Worm (Caenorhabditis elegans) whole organism, L1 larva: ENCODE results near the gene F41H8.2.

Source experiments
- C04F5.9 ChIP-seq: sonication (generic microtip); optimal IDR thresholded peaks from 2 replicates; lab custom pipeline; 2016; ENCODE audit warnings: missing genetic modification characterization, missing compliant biosample characterization
- aha-1 ChIP-seq: fragments of 150-350 bp; optimal IDR thresholded peaks from 2 replicates; lab custom pipeline; 2014; ENCODE audit warnings: missing biosample characterization, missing genetic modification characterization
- ama-1 ChIP-seq: fragments of 150-350 bp; optimal IDR thresholded peaks from 2 replicates; lab custom pipeline; 2014
- elt-2 ChIP-seq: sonication (generic microtip); optimal IDR thresholded peaks from 2 replicates; lab custom pipeline; 2016; ENCODE audit warnings: missing genetic modification characterization, mild to moderate bottlenecking, inconsistent platforms, missing compliant biosample characterization, missing genetic modification reagents
- nhr-77 ChIP-seq: fragments of 150-350 bp; optimal IDR thresholded peaks from 2 replicates; lab custom pipeline; 2014; ENCODE audit warnings: missing biosample characterization, missing genetic modification characterization
- pag-3 ChIP-seq: sonication (generic microtip); optimal IDR thresholded peaks from 2 replicates; lab custom pipeline; 2017; ENCODE audit warnings: missing genetic modification characterization, mild to moderate bottlenecking, missing compliant biosample characterization, antibody characterized with exemption, borderline replicate concordance; ENCODE audit not compliant: insufficient read depth
- snu-23 ChIP-seq: sonication (generic microtip); optimal IDR thresholded peaks from 2 replicates; lab custom pipeline; 2016; ENCODE audit warnings: missing genetic modification characterization, missing compliant biosample characterization
- unc-62 ChIP-seq: fragments of 150-350 bp; optimal IDR thresholded peaks from 2 replicates; lab custom pipeline; 2014; ENCODE audit warnings: missing biosample characterization, missing genetic modification reagents, missing genetic modification characterization

DNA sequence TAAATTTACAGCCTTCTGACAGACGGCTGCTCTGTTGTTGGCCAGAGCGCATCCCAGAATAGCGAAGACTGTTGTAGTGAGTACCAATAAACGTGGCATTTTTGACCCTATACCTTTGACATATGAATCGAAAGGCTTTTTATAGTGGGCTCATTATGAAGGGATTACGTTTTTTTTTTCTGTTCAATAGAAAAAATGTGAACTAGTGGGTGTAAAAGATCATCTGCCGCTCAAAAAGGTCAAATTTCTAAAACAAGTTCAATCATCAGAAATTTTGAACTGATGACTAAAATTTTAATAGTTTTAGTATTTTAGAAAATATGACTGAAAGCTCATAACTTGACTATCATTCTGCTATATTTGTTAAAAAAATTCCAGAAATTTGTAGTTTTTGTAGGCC is 28.8 kb downstream of the F41H8.2 start, which contains the start of gene K09C6.9:
- TF ChIP-seq elt-2 (tag; lab: Kevin White, UChicago): no peak
- TF ChIP-seq pag-3 (tag; lab: Kevin White, UChicago): no peak
- TF ChIP-seq unc-62 (GFP tag; lab: Kevin White, UChicago): no peak
- TF ChIP-seq aha-1 (tag; lab: Kevin White, UChicago): no peak
- TF ChIP-seq ama-1 (lab: Kevin White, UChicago): no peak
- TF ChIP-seq C04F5.9 (tag; lab: Kevin White, UChicago): no peak
- no peak for TF ChIP-seq nhr-77 (tag; lab: Kevin White, UChicago)
- TF ChIP-seq snu-23: no peak
